Fruit fly (Drosophila melanogaster): ENCODE measurements around the gene Octbeta1R.

dm6 chr3R:22467939-22468571 is 29.0 kb upstream of the Octbeta1R start, which contains the start of the genes CG5377 and Nrx-1:
- TF ChIP-seq psq (optimal IDR thresholded peaks at IDR 0.05) (no peak), h (optimal IDR thresholded peaks at IDR 0.05) (no peak), Myc (optimal IDR thresholded peaks at IDR 0.05) (no peak), Sin3A (optimal IDR thresholded peaks at IDR 0.05) (no peak)
